Worm (Caenorhabditis elegans) whole organism, midembryonic: ENCODE results near the gene C01B9.4.

Source experiments
- T22C8.4 ChIP-seq: fragments of 200-800 bp; sonication (Bioruptor generic); IDR thresholded peaks from 2 replicates; pipeline ENCODE4 v1.3.6; 2022; ENCODE audit warnings: missing genetic modification characterization, missing compliant biosample characterization
- cog-1 ChIP-seq: sonication (generic microtip); optimal IDR thresholded peaks from 2 replicates; lab custom pipeline; 2016; ENCODE audit warnings: missing genetic modification characterization, missing compliant biosample characterization
- flt-1 ChIP-seq: fragments of 200-800 bp; sonication (Bioruptor generic); IDR thresholded peaks from 2 replicates; pipeline ENCODE4 v1.3.6; 2022; ENCODE audit warnings: missing genetic modification characterization, missing compliant biosample characterization
- klf-2 ChIP-seq: fragments of 200-800 bp; sonication (Bioruptor generic); conservative IDR thresholded peaks from 2 replicates; pipeline ENCODE4 v1.3.6; 2022; ENCODE audit warnings: missing genetic modification reagents, missing genetic modification characterization, missing compliant biosample characterization
- med-1 ChIP-seq: sonication (generic microtip); optimal IDR thresholded peaks from 2 replicates; lab custom pipeline; 2017; ENCODE audit warnings: missing genetic modification characterization, mild to moderate bottlenecking, missing compliant biosample characterization, antibody characterized with exemption, missing genetic modification reagents; ENCODE audit not compliant: insufficient read depth
- ref-1 ChIP-seq: fragments of 200-800 bp; sonication (Bioruptor generic); conservative IDR thresholded peaks from 2 replicates; pipeline ENCODE4 v1.3.6; 2022; ENCODE audit warnings: missing genetic modification reagents, missing genetic modification characterization, missing compliant biosample characterization
- tab-1 ChIP-seq: fragments of 200-800 bp; sonication (Bioruptor generic); IDR thresholded peaks from 2 replicates; pipeline ENCODE4 v1.3.6; 2022; ENCODE audit warnings: missing genetic modification characterization, missing compliant biosample characterization
- ztf-23 ChIP-seq: fragments of 200-800 bp; sonication (Bioruptor generic); IDR thresholded peaks from 2 replicates; pipeline ENCODE4 v1.3.6; 2022; ENCODE audit warnings: missing genetic modification reagents, missing genetic modification characterization, missing compliant biosample characterization
- ztf-29 ChIP-seq: fragments of 200-800 bp; sonication (Bioruptor generic); IDR thresholded peaks from 2 replicates; pipeline ENCODE4 v1.3.6; 2022; ENCODE audit warnings: missing genetic modification reagents, missing genetic modification characterization, missing compliant biosample characterization

Gene C01B9.4

DNA sequence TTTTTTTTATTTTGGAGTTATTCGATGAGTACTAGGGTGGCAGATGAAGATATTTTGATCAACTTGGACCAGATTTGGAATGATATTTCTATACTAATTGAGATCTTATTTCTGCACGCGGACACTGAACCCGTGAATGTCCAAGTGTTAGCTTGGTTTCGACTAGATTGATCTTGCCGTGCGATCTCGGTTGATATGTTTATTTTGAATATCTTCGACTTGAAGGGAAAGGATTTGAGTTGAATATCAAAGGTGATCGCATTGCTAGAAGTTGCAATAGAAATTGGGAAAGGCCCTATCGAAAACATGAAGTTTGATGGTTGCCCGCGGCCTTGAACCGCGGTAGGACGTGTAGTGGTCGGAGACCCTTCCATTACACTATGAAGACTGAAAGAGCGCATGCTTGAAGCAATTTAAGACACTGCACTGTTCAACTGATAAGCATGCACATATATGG lies 3.0 kb downstream of the C01B9.4 start:
- TF ChIP-seq T22C8.4 (GFP tag; lab: Robert Waterston, UW) (no peak), klf-2 (no peak), med-1 (GFP tag; lab: Kevin White, UChicago) (no peak), tab-1 (GFP tag; lab: Robert Waterston, UW) (no peak), ztf-29 (GFP tag; lab: Robert Waterston, UW) (no peak), flt-1 (GFP tag; lab: Robert Waterston, UW) (no peak), ref-1 (GFP tag; lab: Robert Waterston, UW) (no peak), ztf-23 (GFP tag; lab: Robert Waterston, UW) (no peak), cog-1 (tag; lab: Kevin White, UChicago) (no peak)

DNA sequence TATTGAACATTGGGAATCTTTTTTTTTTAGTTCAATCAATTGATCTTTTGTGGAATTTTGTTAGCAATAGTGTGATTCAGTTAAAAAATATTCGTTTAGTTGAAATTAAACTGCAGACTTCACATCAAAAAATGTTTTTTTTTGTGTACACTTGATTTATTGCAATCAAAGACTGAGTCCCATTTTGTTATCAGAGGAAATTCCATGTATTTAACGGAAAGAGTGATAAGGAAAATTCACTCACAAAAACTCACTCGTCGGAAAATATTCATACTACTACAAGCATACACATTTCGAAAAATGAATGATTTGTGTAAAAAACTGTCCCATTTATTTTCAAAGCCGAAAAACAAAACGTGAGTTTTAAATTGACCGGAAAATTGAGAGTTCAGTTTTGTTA lies 12.4 kb downstream of the C01B9.4 start, which contains the start of gene C01B9.1:
Gene C01B9.1 (plus strand): TSS at position 241 of the 400 bp plus-strand sequence.
- TF ChIP-seq flt-1 (GFP tag; lab: Robert Waterston, UW), result no peak
- TF ChIP-seq tab-1 (GFP tag; lab: Robert Waterston, UW), result no peak
- TF ChIP-seq ref-1 (GFP tag; lab: Robert Waterston, UW), result no peak
- TF ChIP-seq cog-1 (tag; lab: Kevin White, UChicago), result no peak
- no peak for TF ChIP-seq med-1 (GFP tag; lab: Kevin White, UChicago)
- TF ChIP-seq T22C8.4 (GFP tag; lab: Robert Waterston, UW), result no peak
- TF ChIP-seq ztf-23 (GFP tag; lab: Robert Waterston, UW), result no peak
- TF ChIP-seq klf-2, result no peak
- no peak for TF ChIP-seq ztf-29 (GFP tag; lab: Robert Waterston, UW)

- TF ChIP-seq ztf-29 (GFP tag; lab: Robert Waterston, UW) (no peak), tab-1 (GFP tag; lab: Robert Waterston, UW) (no peak)
Measured at ce11 chrII:13765952-13766351, 17.8 kb downstream of the C01B9.4 start, which contains the start of gene arrd-12. TSS of gene arrd-12 (plus strand) at chrII:13766252.

- TF ChIP-seq ref-1 (GFP tag; lab: Robert Waterston, UW) (no peak), ztf-23 (GFP tag; lab: Robert Waterston, UW) (no peak), klf-2 (no peak), cog-1 (tag; lab: Kevin White, UChicago) (no peak), med-1 (GFP tag; lab: Kevin White, UChicago) (no peak), ztf-29 (GFP tag; lab: Robert Waterston, UW) (no peak), T22C8.4 (GFP tag; lab: Robert Waterston, UW) (no peak), flt-1 (GFP tag; lab: Robert Waterston, UW) (no peak), tab-1 (GFP tag; lab: Robert Waterston, UW) (no peak)
Measured at ce11 chrII:13763009-13763468, 20.7 kb downstream of the C01B9.4 start, which contains the start of gene arrd-11. TSS of gene arrd-11 (plus strand) at chrII:13763418.

ce11 chrII:13758108-13758507 lies 25.7 kb downstream of the C01B9.4 start, which contains the start of gene arrd-13:
TSS of gene arrd-13 (plus strand) at chrII:13758408.
- TF ChIP-seq klf-2 (no peak), ztf-29 (GFP tag; lab: Robert Waterston, UW) (no peak)

ce11 chrII:13756232-13756631 lies 27.5 kb downstream of the C01B9.4 start:
- TF ChIP-seq flt-1 (GFP tag; lab: Robert Waterston, UW) (no peak), ztf-29 (GFP tag; lab: Robert Waterston, UW) (no peak), T22C8.4 (GFP tag; lab: Robert Waterston, UW) (no peak), med-1 (GFP tag; lab: Kevin White, UChicago) (no peak), cog-1 (tag; lab: Kevin White, UChicago) (no peak), tab-1 (GFP tag; lab: Robert Waterston, UW) (no peak), ref-1 (GFP tag; lab: Robert Waterston, UW) (no peak), klf-2 (no peak), ztf-23 (GFP tag; lab: Robert Waterston, UW) (no peak)

DNA sequence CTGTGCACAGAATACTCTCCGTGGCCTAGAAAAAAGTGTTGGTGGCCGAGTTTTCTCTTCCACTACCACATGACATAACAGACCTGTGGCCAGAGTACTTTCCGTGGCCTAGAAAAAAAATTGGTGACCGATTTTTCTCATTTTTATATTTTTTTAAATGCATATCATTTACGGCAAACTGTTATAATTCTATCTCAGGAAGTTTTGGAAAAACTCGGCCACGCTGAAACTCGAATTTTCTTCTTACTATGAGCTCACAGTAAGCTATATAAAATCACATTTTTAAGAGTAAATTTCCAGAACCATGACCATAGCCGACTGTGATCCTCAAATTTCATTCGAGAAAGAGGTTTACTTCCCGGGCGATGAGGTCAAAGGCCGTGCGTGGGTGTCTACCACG lies 31.8 kb downstream of the C01B9.4 start, which contains the start of gene arrd-14:
Gene arrd-14 (plus strand): TSS at position 301 of the 400 bp plus-strand sequence.
- TF ChIP-seq ztf-23 (GFP tag; lab: Robert Waterston, UW), result no peak
- no peak for TF ChIP-seq flt-1 (GFP tag; lab: Robert Waterston, UW)
- no peak for TF ChIP-seq T22C8.4 (GFP tag; lab: Robert Waterston, UW)
- no peak for TF ChIP-seq med-1 (GFP tag; lab: Kevin White, UChicago)
- no peak for TF ChIP-seq tab-1 (GFP tag; lab: Robert Waterston, UW)
- no peak for TF ChIP-seq ref-1 (GFP tag; lab: Robert Waterston, UW)
- TF ChIP-seq klf-2, result no peak
- no peak for TF ChIP-seq ztf-29 (GFP tag; lab: Robert Waterston, UW)
- no peak for TF ChIP-seq cog-1 (tag; lab: Kevin White, UChicago)

DNA sequence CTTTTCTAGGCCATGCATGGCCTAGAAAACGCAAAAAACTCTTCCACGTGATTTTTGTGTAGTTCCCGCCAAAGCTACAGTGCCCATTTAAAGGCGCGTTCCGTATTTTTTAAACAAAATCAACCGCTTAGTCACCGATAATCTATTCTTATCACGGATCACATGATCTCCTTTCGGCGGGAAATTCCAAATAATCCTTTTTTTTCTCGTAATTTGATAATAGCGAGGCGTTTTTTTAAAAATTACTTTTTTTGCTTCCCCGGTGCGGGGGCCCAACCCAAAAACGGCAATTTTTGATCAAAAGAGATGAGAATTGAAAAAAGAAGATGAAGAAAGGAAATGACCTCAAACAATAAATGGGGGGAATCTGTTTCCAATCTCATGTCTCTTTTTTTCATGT lies 32.8 kb downstream of the C01B9.4 start:
- TF ChIP-seq tab-1 (GFP tag; lab: Robert Waterston, UW) (no peak), ref-1 (GFP tag; lab: Robert Waterston, UW) (no peak), med-1 (GFP tag; lab: Kevin White, UChicago) (no peak), ztf-23 (GFP tag; lab: Robert Waterston, UW) (no peak), T22C8.4 (GFP tag; lab: Robert Waterston, UW) (no peak), cog-1 (tag; lab: Kevin White, UChicago) (no peak), klf-2 (no peak), flt-1 (GFP tag; lab: Robert Waterston, UW) (no peak)

DNA sequence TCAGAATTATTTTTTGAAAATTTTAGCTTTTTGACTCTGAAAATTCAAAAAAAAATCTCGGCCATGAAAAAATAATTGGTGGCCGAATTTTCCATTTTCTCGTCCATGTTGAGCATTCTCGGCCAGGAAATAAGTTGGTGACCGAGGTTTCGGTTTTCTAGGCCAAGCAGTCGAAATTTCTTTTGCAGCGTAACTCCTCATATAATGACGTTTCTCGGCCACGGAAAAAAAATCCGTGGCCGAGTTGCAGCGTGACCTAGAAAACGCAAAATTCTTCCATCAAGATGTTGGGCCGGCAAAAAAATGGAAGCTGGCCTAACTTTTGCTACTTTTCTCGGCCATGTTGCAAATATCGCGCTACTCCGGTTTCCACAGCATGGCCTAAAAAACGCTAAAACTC lies 33.7 kb downstream of the C01B9.4 start:
- TF ChIP-seq cog-1 (tag; lab: Kevin White, UChicago) (no peak), ztf-29 (GFP tag; lab: Robert Waterston, UW) (no peak), klf-2 (no peak), tab-1 (GFP tag; lab: Robert Waterston, UW) (no peak), med-1 (GFP tag; lab: Kevin White, UChicago) (no peak), flt-1 (GFP tag; lab: Robert Waterston, UW) (no peak), ref-1 (GFP tag; lab: Robert Waterston, UW) (no peak), T22C8.4 (GFP tag; lab: Robert Waterston, UW) (no peak)
